Worm (Caenorhabditis elegans) whole organism, late embryonic: Measurements from ENCODE around the gene ddo-1.

Experiments
- dve-1 ChIP-seq: sonication (generic microtip); optimal IDR thresholded peaks from 2 replicates; lab custom pipeline; 2017; ENCODE audit warnings: antibody characterized with exemption, mild to moderate bottlenecking, missing genetic modification characterization, missing compliant biosample characterization
- elt-2 ChIP-seq: sonication (generic microtip); optimal IDR thresholded peaks from 2 replicates; lab custom pipeline; 2016; ENCODE audit warnings: missing genetic modification reagents, missing genetic modification characterization, missing compliant biosample characterization
- ets-4 ChIP-seq: sonication (generic microtip); optimal IDR thresholded peaks from 2 replicates; lab custom pipeline; 2016; ENCODE audit warnings: missing genetic modification characterization, missing compliant biosample characterization
- gmeb-2 ChIP-seq: sonication (generic microtip); optimal IDR thresholded peaks from 2 replicates; lab custom pipeline; 2016; ENCODE audit warnings: missing genetic modification characterization, inconsistent platforms, missing compliant biosample characterization
- hlh-30 ChIP-seq: sonication (generic microtip); optimal IDR thresholded peaks from 2 replicates; lab custom pipeline; 2017; ENCODE audit warnings: antibody characterized with exemption, missing genetic modification characterization, missing compliant biosample characterization; ENCODE audit not compliant: insufficient read depth
- npax-4 ChIP-seq: sonication (generic microtip); optimal IDR thresholded peaks from 2 replicates; lab custom pipeline; 2016; ENCODE audit warnings: missing genetic modification characterization, missing compliant biosample characterization
- sox-2 ChIP-seq: fragments of 200-800 bp; sonication (Bioruptor generic); IDR thresholded peaks from 2 replicates; pipeline ENCODE4 v1.3.6; 2022; ENCODE audit warnings: missing genetic modification reagents, missing genetic modification characterization, missing compliant biosample characterization
- tbx-7 ChIP-seq: sonication (generic microtip); optimal IDR thresholded peaks from 2 replicates; lab custom pipeline; 2016; ENCODE audit warnings: missing genotype, missing genetic modification characterization, missing compliant biosample characterization
- unc-86 ChIP-seq: sonication (generic microtip); optimal IDR thresholded peaks from 2 replicates; lab custom pipeline; 2016; ENCODE audit warnings: missing genetic modification characterization, missing compliant biosample characterization

- TF ChIP-seq unc-86 (tag; lab: Kevin White, UChicago) (no peak), tbx-7 (tag; lab: Kevin White, UChicago) (no peak), hlh-30 (tag; lab: Kevin White, UChicago) (no peak), npax-4 (tag; lab: Kevin White, UChicago) (no peak), dve-1 (no peak), ets-4 (tag; lab: Kevin White, UChicago) (no peak), sox-2 (GFP tag; lab: Robert Waterston, UW) (no peak), gmeb-2 (no peak), elt-2 (tag; lab: Kevin White, UChicago) (no peak)
Observed at ce11 chrV:17821805-17822204, 44.8 kb upstream of the ddo-1 start, which contains the start of gene srh-300.
